Worm (Caenorhabditis elegans) whole organism, L3 larva: ENCODE measurements around the gene spch-1.
A peak's percentile ranks its signal among the peaks of the same experiment; 100 is the strongest.

Experiments used
- ama-1 ChIP-seq: fragments of 150-350 bp; optimal IDR thresholded peaks from 2 replicates; lab custom pipeline; 2018
- ceh-82 ChIP-seq: fragments of 150-350 bp; optimal IDR thresholded peaks from 2 replicates; lab custom pipeline; 2014; ENCODE audit warnings: missing biosample characterization, missing genetic modification characterization
- nhr-12 ChIP-seq: fragments of 150-350 bp; optimal IDR thresholded peaks from 2 replicates; lab custom pipeline; 2014; ENCODE audit warnings: missing biosample characterization, missing genetic modification characterization
- snpc-4 ChIP-seq: fragments of 150-350 bp; optimal IDR thresholded peaks from 2 replicates; lab custom pipeline; 2014; ENCODE audit warnings: missing biosample characterization, missing genetic modification characterization
- unc-62 ChIP-seq: fragments of 150-350 bp; sonication (generic microtip); optimal IDR thresholded peaks from 4 replicates; lab custom pipeline; 2014; ENCODE audit warnings: missing biosample characterization, missing genetic modification reagents, missing genetic modification characterization

- TF ChIP-seq unc-62 (GFP tag; lab: Kevin White, UChicago) = peak; percentile 36
- TF ChIP-seq snpc-4 (tag; lab: Kevin White, UChicago) = no peak
- no peak for TF ChIP-seq ama-1 (lab: Kevin White, UChicago)
- TF ChIP-seq nhr-12 (tag; lab: Kevin White, UChicago) = no peak
- no peak for TF ChIP-seq ceh-82 (tag; lab: Kevin White, UChicago)
These were observed 46.2 kb downstream of the spch-1 start for ce11 chrIV:10065159-10065558.
